Worm (Caenorhabditis elegans) whole organism, L2 larva: ENCODE data around the gene srh-287.

Experiments
- aly-2 ChIP-seq: fragments of 150-350 bp; optimal IDR thresholded peaks from 2 replicates; lab custom pipeline; 2014; ENCODE audit warnings: missing biosample characterization, missing genetic modification characterization
- elt-1 ChIP-seq: fragments of 150-350 bp; optimal IDR thresholded peaks from 2 replicates; lab custom pipeline; 2014; ENCODE audit warnings: missing biosample characterization, missing genetic modification characterization
- lin-11 ChIP-seq: fragments of 150-350 bp; sonication (generic microtip); optimal IDR thresholded peaks from 2 replicates; lab custom pipeline; 2014; ENCODE audit warnings: missing biosample characterization, missing genetic modification characterization, inconsistent platforms, mixed read lengths
- mdl-1 ChIP-seq, 2 experiments: fragments of 150-350 bp in 1 of 2; sonication (generic microtip) in 1 of 2; optimal IDR thresholded peaks; 2 replicates each; lab custom pipeline; 2017; ENCODE audit warnings: missing biosample characterization in 2 of 2, missing genetic modification characterization in 2 of 2
- unc-55 ChIP-seq: fragments of 150-350 bp; sonication (generic microtip); optimal IDR thresholded peaks from 3 replicates; lab custom pipeline; 2014; ENCODE audit warnings: missing biosample characterization, missing genetic modification reagents, missing genetic modification characterization
- unc-62 ChIP-seq: fragments of 150-350 bp; optimal IDR thresholded peaks from 2 replicates; lab custom pipeline; 2014; ENCODE audit warnings: missing biosample characterization, missing genetic modification reagents, missing genetic modification characterization
- zag-1 ChIP-seq: fragments of 150-350 bp; optimal IDR thresholded peaks from 2 replicates; lab custom pipeline; 2014; ENCODE audit warnings: missing biosample characterization, missing genetic modification characterization
- ztf-11 ChIP-seq: sonication (generic microtip); optimal IDR thresholded peaks from 2 replicates; lab custom pipeline; 2017; ENCODE audit warnings: missing biosample characterization, missing genetic modification characterization

- no peak for TF ChIP-seq ztf-11 (tag; lab: Kevin White, UChicago)
- TF ChIP-seq lin-11 (tag; lab: Kevin White, UChicago) = no peak
- no peak for TF ChIP-seq unc-55
- TF ChIP-seq elt-1 (tag; lab: Kevin White, UChicago) = no peak
- no peak for TF ChIP-seq aly-2 (tag; lab: Kevin White, UChicago)
- TF ChIP-seq mdl-1 (tag; optimal IDR thresholded peaks at IDR 0.05; lab: Kevin White, UChicago) = no peak
- TF ChIP-seq unc-62 (GFP tag; lab: Kevin White, UChicago) = no peak
- TF ChIP-seq zag-1 = no peak
Measured at ce11 chrV:17755592-17755991, 45.0 kb upstream of the srh-287 start, which contains the start of gene pgp-9.
